Fruit fly (Drosophila melanogaster) whole organism, adult: ENCODE results near the gene alpha-Est6.

Experiments
- CG11617 ChIP-seq: fragments of 200-800 bp; sonication (Bioruptor generic); optimal IDR thresholded peaks from 2 replicates; lab custom pipeline; 2017; ENCODE audit warnings: mild to moderate bottlenecking, missing biosample characterization, missing genetic modification reagents, missing genetic modification characterization
- Hr96 ChIP-seq: fragments of 200-800 bp; sonication (Bioruptor generic); optimal IDR thresholded peaks from 2 replicates; lab custom pipeline; 2016; ENCODE audit warnings: missing biosample characterization, missing genetic modification characterization
- Mnt ChIP-seq: fragments of 200-800 bp; sonication (Bioruptor generic); optimal IDR thresholded peaks from 2 replicates; lab custom pipeline; 2016; ENCODE audit warnings: missing biosample characterization, mild to moderate bottlenecking, missing genetic modification characterization

DNA sequence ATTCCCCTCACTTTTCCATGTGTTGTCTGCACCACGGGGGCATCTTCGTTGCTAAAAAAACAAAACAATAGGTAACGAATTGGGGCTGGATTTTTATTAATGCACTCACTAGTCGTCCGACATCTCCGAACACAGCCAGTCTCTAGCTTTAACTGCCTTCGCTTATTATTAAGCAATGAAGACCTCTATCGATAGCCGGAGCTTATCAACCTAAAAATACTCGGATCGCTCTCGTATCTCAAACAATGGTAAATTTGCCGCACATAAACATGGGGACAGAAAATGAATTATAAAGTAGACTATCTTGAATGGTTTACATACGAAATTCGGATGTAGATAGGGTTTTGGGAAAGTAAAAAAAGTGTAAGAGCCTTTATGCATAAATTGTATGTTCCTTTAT lies 9.9 kb upstream of the alpha-Est6 start, which contains the start of gene alpha-Est4:
- TF ChIP-seq Mnt (no peak), Hr96 (GFP tag; lab: Kevin White, UChicago) (no peak), CG11617 (GFP tag; lab: Kevin White, UChicago) (no peak)
